Worm (Caenorhabditis elegans): ENCODE measurements around the gene zmp-6.

zmp-6 gene

DNA sequence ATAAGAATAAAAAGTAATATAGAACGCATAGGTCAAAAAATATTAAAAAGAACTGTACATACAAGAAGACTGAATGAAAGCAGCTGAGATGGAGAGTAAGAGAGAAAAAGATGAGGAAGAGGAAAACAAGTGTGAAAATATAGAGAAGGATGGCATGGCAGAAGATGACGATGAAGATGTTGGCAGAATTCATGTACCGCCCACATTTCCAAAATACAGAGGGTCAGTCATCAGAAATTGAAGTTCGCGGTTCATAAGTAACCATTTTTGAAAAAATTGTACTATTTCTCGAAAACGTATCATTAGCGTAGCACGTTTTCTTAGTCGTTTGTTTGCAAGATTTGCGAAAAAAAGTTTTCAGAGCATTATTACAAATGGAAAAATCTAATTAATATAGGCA is at the start of gene zmp-6:
Gene zmp-6 (minus strand): TSS at position 101 of the 400 bp plus-strand sequence.
- TF ChIP-seq lsl-1 (GFP tag; optimal IDR thresholded peaks at IDR 0.05), result no peak
- no peak for TF ChIP-seq Y53G8AR.9 (GFP tag; conservative IDR thresholded peaks at IDR 0.05)

DNA sequence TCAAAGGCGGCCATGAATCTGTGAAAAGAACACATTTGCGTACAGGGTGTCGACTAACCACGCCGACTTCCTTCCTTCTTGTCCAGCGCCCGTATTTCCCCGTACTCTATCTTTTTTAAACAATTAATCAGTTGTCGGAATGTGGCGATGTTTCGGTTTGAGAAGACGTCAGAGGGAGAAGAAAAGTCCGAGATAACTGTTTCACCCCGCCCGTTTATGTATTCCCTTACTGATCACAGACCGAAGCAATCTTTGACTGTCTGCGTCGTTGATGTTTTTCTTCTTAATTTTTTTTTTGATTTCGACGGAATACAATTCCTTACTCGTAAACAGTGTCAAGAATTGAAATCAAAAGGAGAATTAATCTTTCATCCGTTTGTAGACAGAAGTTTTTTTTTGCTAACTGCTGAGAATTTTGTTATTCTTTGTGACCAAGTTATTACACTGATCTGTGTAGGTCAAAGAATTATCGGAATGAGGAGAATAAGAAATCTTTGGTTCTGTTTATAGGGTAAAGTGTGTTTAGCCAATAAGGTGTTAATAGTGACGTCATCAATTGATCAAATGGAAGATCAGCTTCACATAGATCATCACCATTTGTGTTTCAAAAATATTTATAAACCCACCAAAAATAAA is 49.5 kb upstream of the zmp-6 start:
- TF ChIP-seq let-607 (tag; optimal IDR thresholded peaks at IDR 0.05) (no peak), bed-2 (GFP tag; IDR thresholded peaks at IDR 0.05) (no peak), B0035.1 (tag; optimal IDR thresholded peaks at IDR 0.05) (no peak), athp-1 (tag; optimal IDR thresholded peaks at IDR 0.05) (no peak), F23B12.7 (tag; optimal IDR thresholded peaks at IDR 0.05; ENCODE audit: insufficient read depth) (no peak), lin-40 (tag; optimal IDR thresholded peaks at IDR 0.05) (peak; percentile 31), atf-7 (tag; optimal IDR thresholded peaks at IDR 0.05) (peak; percentile 31), nhr-27 (tag; optimal IDR thresholded peaks at IDR 0.05) (no peak), nfya-2 (GFP tag; IDR thresholded peaks at IDR 0.05) (no peak), ceh-91 (GFP tag; IDR thresholded peaks at IDR 0.05) (no peak), nhr-120 (GFP tag; IDR thresholded peaks at IDR 0.05) (no peak), hlh-12 (tag; optimal IDR thresholded peaks at IDR 0.05) (no peak)

DNA sequence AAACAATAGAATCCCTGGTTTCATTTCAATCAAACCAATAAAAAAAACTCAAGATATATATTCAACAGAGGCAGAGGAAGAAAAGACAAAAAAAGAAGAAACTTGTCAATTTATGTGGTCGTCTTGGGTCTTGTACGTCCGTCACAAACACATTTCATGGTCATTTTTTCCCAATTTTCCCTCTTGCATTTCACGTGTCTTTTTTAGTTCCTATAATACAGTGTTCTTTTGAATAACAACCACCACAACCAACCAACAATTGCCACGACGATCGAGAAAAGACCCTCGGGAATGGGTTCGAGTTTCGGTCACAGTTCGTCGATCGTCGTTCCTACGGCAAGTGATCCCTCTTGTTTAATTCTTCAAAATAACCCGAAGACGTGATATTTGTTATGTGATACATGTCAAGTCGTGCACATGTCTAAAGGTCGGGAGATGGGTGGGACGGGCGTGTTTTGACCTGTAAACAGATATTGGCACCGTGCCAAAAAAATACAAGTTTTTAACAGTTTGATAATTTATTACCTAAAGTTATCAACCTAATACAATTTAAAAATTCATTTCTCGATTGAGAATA is 48.5 kb upstream of the zmp-6 start:
- TF ChIP-seq madf-6 (GFP tag; IDR thresholded peaks at IDR 0.05) (no peak), B0261.1 (tag; optimal IDR thresholded peaks at IDR 0.05) (no peak), ceh-27 (GFP tag; optimal IDR thresholded peaks at IDR 0.05) (peak; percentile 12), ets-4 (GFP tag; optimal IDR thresholded peaks at IDR 0.05) (no peak), sdz-38 (tag; optimal IDR thresholded peaks at IDR 0.05) (no peak), nfyb-1 (GFP tag; IDR thresholded peaks at IDR 0.05) (0 out of 2 replicates have a peak, but pooled peaks have one; percentile 31)

DNA sequence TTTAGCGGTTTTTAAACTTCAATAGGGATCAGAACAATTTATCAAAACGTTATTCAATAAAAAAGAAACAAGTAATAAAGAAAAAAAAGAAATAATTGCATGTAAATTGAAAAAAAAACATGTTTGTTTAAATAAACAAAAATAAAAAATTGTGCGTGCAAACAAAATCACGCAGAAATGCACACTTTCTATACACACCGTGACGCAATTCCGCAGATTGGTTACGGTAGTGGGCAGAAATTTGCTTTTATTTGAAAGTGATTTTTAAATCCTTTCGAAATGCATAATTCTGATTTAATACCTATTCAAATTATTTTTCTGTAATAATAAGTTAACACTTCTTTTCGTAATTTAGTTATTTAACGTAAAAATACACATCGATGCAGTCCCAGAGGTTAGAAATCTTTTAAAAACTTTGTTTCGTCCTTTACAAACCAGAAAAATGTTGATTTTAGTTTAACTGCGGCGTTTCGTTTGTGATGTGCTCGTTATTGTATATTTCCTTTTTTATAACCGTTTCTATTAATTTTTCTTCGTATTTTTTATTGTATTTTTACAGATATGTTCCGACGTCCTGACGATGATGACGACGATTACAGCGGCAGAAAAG is 45.5 kb upstream of the zmp-6 start, which contains the start of gene cwf-19L2:
Gene cwf-19L2 (plus strand): TSS at position 560 of the 610 bp plus-strand sequence.
- TF ChIP-seq nhr-80 (tag; optimal IDR thresholded peaks at IDR 0.05) (no peak), lsl-1 (GFP tag; optimal IDR thresholded peaks at IDR 0.05) (peak; percentile 69), madf-6 (GFP tag; IDR thresholded peaks at IDR 0.05) (peak; percentile 10; the same call in 1 of the 2 replicates), B0336.3 (GFP tag; IDR thresholded peaks at IDR 0.05) (no peak), D2030.7 (GFP tag; IDR thresholded peaks at IDR 0.05) (peak; percentile 44; the same call in 1 of the 2 replicates), efl-1 (GFP tag; optimal IDR thresholded peaks at IDR 0.05) (peak; percentile 16)

DNA sequence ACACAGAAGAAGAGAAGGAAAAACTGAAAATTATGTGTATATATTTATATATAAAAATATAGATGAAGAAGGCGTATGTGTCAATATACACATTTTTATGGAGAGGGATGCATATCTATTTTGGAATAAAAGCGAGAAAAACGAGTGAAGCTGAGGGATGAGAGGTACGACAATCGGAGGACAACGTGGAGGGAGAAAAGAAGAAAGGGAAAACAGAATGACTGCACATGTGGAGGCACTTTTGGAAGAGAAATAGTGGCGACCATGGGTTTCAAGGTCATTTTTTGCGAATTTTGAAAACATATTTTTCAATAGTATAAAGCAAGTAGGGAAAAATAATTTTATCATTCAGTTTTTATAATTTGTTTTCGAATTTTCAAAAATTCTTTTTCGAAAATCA is 44.9 kb upstream of the zmp-6 start:
- TF ChIP-seq F39B2.1 (GFP tag; IDR thresholded peaks at IDR 0.05) (no peak), nhr-80 (tag; optimal IDR thresholded peaks at IDR 0.05) (peak; percentile 40), let-607 (tag; optimal IDR thresholded peaks at IDR 0.05) (peak in 1 of 2 experiments; percentile 2)

DNA sequence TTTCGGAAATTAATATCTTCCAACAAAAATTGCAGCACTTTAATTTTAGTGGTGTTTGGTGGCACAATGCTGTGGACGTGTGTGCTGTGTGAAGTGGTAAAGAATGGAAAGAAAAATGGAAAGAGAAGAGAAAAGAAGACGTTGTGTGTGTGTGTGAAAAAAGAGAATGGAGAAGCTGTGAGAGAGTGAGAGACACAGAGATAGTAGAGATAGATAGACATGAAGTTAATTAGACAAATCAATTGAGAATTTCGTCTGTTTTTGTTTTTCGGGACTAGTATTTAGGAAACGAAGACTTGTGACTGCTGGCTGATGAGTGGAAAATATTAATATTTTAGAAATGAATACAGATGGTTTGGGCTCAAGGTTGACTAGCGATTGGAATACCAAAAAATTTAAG is 43.6 kb upstream of the zmp-6 start:
- TF ChIP-seq die-1 (tag; optimal IDR thresholded peaks at IDR 0.05), result no peak
- TF ChIP-seq sptf-2 (GFP tag; optimal IDR thresholded peaks at IDR 0.05), result no peak
- no peak for TF ChIP-seq somi-1 (GFP tag; optimal IDR thresholded peaks at IDR 0.05)
- TF ChIP-seq F22D6.2 (tag; optimal IDR thresholded peaks at IDR 0.05), result no peak
- no peak for TF ChIP-seq dox-1 (GFP tag; IDR thresholded peaks at IDR 0.05)
- no peak for TF ChIP-seq bed-1 (GFP tag; IDR thresholded peaks at IDR 0.05)
- TF ChIP-seq snpc-4 (GFP tag; optimal IDR thresholded peaks at IDR 0.05), result no peak
- no peak for TF ChIP-seq snpc-4 (tag; optimal IDR thresholded peaks at IDR 0.05)
- TF ChIP-seq F10E7.11 (tag; optimal IDR thresholded peaks at IDR 0.05), result no peak
- TF ChIP-seq rcor-1 (GFP tag; IDR thresholded peaks at IDR 0.05), result no peak
- no peak for TF ChIP-seq F57A8.1 (GFP tag; optimal IDR thresholded peaks at IDR 0.05)
- no peak for TF ChIP-seq lin-35 (GFP tag; optimal IDR thresholded peaks at IDR 0.05)
- TF ChIP-seq egl-18 (GFP tag; IDR thresholded peaks at IDR 0.05), result no peak
- no peak for TF ChIP-seq F39B2.1 (GFP tag; IDR thresholded peaks at IDR 0.05)
- no peak for TF ChIP-seq ztf-25 (GFP tag; IDR thresholded peaks at IDR 0.05)
